Worm (Caenorhabditis elegans) whole organism, L3 larva: Measurements from ENCODE around the gene str-151.

Experiments used
- ZK546.5 ChIP-seq: sonication (generic microtip); optimal IDR thresholded peaks from 2 replicates; lab custom pipeline; 2017; ENCODE audit warnings: missing biosample characterization, missing genetic modification characterization
- aly-2 ChIP-seq: fragments of 150-350 bp; optimal IDR thresholded peaks from 2 replicates; lab custom pipeline; 2014; ENCODE audit warnings: missing biosample characterization, missing genetic modification characterization
- ceh-28 ChIP-seq: fragments of 150-350 bp; optimal IDR thresholded peaks from 2 replicates; lab custom pipeline; 2014; ENCODE audit warnings: missing biosample characterization, missing genetic modification reagents, missing genetic modification characterization
- ceh-82 ChIP-seq: fragments of 150-350 bp; optimal IDR thresholded peaks from 2 replicates; lab custom pipeline; 2014; ENCODE audit warnings: missing biosample characterization, missing genetic modification characterization
- egl-27 ChIP-seq: sonication (generic microtip); optimal IDR thresholded peaks from 4 replicates; lab custom pipeline; 2017; ENCODE audit warnings: missing biosample characterization, missing genetic modification reagents, missing genetic modification characterization
- fkh-10 ChIP-seq: sonication (generic microtip); optimal IDR thresholded peaks from 2 replicates; lab custom pipeline; 2017; ENCODE audit warnings: missing biosample characterization, missing genetic modification reagents, missing genetic modification characterization
- fkh-2 ChIP-seq: fragments of 150-350 bp; optimal IDR thresholded peaks from 2 replicates; lab custom pipeline; 2014; ENCODE audit warnings: missing biosample characterization, missing genetic modification reagents, missing genetic modification characterization
- nhr-12 ChIP-seq: fragments of 150-350 bp; optimal IDR thresholded peaks from 2 replicates; lab custom pipeline; 2014; ENCODE audit warnings: missing biosample characterization, missing genetic modification characterization
- nhr-28 ChIP-seq: fragments of 150-350 bp; optimal IDR thresholded peaks from 2 replicates; lab custom pipeline; 2014; ENCODE audit warnings: missing biosample characterization, missing genetic modification characterization
- pha-4 ChIP-seq: fragments of 150-350 bp; optimal IDR thresholded peaks from 2 replicates; lab custom pipeline; 2014; ENCODE audit warnings: missing biosample characterization, missing genetic modification reagents, missing genetic modification characterization
- snpc-4 ChIP-seq: fragments of 150-350 bp; optimal IDR thresholded peaks from 2 replicates; lab custom pipeline; 2014; ENCODE audit warnings: missing biosample characterization, missing genetic modification characterization

DNA sequence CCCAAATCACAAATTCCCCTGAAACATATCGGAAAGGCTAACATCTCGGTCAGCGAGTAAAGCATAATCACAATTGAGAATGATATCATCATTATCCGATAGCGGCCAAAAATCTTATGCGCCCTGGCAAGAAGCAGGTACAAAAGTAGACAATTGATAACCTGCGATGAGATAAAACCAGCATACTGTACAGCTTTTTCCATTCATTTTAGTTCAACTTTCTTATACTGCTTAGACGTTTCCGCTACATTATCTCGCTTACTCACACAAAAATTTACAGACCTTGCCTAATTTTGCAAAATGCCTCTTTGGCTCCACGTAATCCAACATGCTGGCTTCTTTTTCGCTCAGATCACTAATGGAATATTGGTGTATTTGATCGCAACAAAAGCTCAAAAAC lies 7.0 kb downstream of the str-151 start, which contains the start of gene str-150:
- TF ChIP-seq ZK546.5 (no peak), fkh-2 (tag; lab: Kevin White, UChicago) (no peak), ceh-82 (no peak), egl-27 (tag; lab: Kevin White, UChicago) (no peak), pha-4 (tag; lab: Kevin White, UChicago) (no peak), fkh-10 (GFP tag; lab: Kevin White, UChicago) (no peak), nhr-28 (tag; lab: Kevin White, UChicago) (no peak), aly-2 (no peak), ceh-28 (tag; lab: Kevin White, UChicago) (no peak), nhr-12 (tag; lab: Kevin White, UChicago) (no peak), snpc-4 (tag; lab: Kevin White, UChicago) (no peak)
